Fruit fly (Drosophila melanogaster) whole organism, embryonic: ENCODE results near the gene Vta1.
A peak's percentile ranks its signal among the peaks of the same experiment; 100 is the strongest.

ENCODE experiments used
- Atf6 ChIP-seq: fragments of 200-800 bp; sonication (Bioruptor generic); IDR thresholded peaks from 2 replicates; pipeline ENCODE4 v1.3.6; 2022; ENCODE audit warnings: missing biosample characterization, missing genetic modification characterization
- CG11504 ChIP-seq: fragments of 200-800 bp; sonication (Bioruptor generic); optimal IDR thresholded peaks from 3 replicates; lab custom pipeline; 2019; ENCODE audit warnings: missing biosample characterization, mild to moderate bottlenecking, missing genetic modification characterization, moderate library complexity
- CG12155 ChIP-seq: fragments of 200-800 bp; sonication (Bioruptor generic); optimal IDR thresholded peaks from 3 replicates; lab custom pipeline; 2016; ENCODE audit warnings: missing biosample characterization, missing genetic modification characterization
- CG12391 ChIP-seq: fragments of 200-800 bp; sonication (Bioruptor generic); optimal IDR thresholded peaks from 3 replicates; lab custom pipeline; 2018; ENCODE audit warnings: missing biosample characterization, mild to moderate bottlenecking, missing genetic modification characterization, moderate library complexity
- CG13287 ChIP-seq: fragments of 200-800 bp; sonication (Bioruptor generic); IDR thresholded peaks from 2 replicates; pipeline ENCODE4 v1.3.6; 2022; ENCODE audit warnings: missing biosample characterization, missing genetic modification characterization; ENCODE audit not compliant: partially characterized antibody
- CG14050 ChIP-seq: fragments of 200-800 bp; sonication (Bioruptor generic); IDR thresholded peaks from 3 replicates; pipeline ENCODE4 v1.3.6; 2022; ENCODE audit warnings: missing biosample characterization, missing genetic modification characterization
- CG15269 ChIP-seq: fragments of 200-800 bp; sonication (Bioruptor generic); optimal IDR thresholded peaks from 2 replicates; lab custom pipeline; 2018; ENCODE audit warnings: missing biosample characterization, mild to moderate bottlenecking, missing genetic modification characterization, moderate library complexity
- CG15479 ChIP-seq: fragments of 200-800 bp; sonication (Bioruptor generic); optimal IDR thresholded peaks from 3 replicates; lab custom pipeline; 2019; ENCODE audit warnings: missing biosample characterization, mild to moderate bottlenecking, missing genetic modification characterization, moderate library complexity
- CG18599 ChIP-seq: fragments of 200-800 bp; sonication (Bioruptor generic); optimal IDR thresholded peaks from 3 replicates; lab custom pipeline; 2017; ENCODE audit warnings: missing biosample characterization, missing genetic modification characterization, mild to moderate bottlenecking, moderate library complexity, missing genetic modification reagents
- CG18619 ChIP-seq: fragments of 200-800 bp; sonication (Bioruptor generic); optimal IDR thresholded peaks from 3 replicates; lab custom pipeline; 2017; ENCODE audit warnings: missing biosample characterization, mild to moderate bottlenecking, missing genetic modification characterization
- CG31365 ChIP-seq: fragments of 200-800 bp; sonication (Bioruptor generic); optimal IDR thresholded peaks from 2 replicates; lab custom pipeline; 2018; ENCODE audit warnings: missing biosample characterization, mild to moderate bottlenecking, missing genetic modification characterization
- CG33213 ChIP-seq: fragments of 200-800 bp; sonication (Bioruptor generic); optimal IDR thresholded peaks from 3 replicates; lab custom pipeline; 2016; ENCODE audit warnings: missing biosample characterization, missing genetic modification characterization
- CG3847 ChIP-seq: fragments of 200-800 bp; sonication (Bioruptor generic); IDR thresholded peaks from 2 replicates; pipeline ENCODE4 v1.3.6; 2022; ENCODE audit warnings: missing biosample characterization, missing genetic modification characterization
- CG4820 ChIP-seq: fragments of 200-800 bp; sonication (Bioruptor generic); optimal IDR thresholded peaks from 3 replicates; lab custom pipeline; 2016; ENCODE audit warnings: missing biosample characterization, missing genetic modification characterization
- CG8765 ChIP-seq: fragments of 200-800 bp; sonication (Bioruptor generic); IDR thresholded peaks from 2 replicates; pipeline ENCODE4 v1.3.6; 2022; ENCODE audit warnings: missing biosample characterization, missing genetic modification characterization
- CG9797 ChIP-seq: fragments of 200-800 bp; sonication (Bioruptor generic); optimal IDR thresholded peaks from 3 replicates; lab custom pipeline; 2018; ENCODE audit warnings: missing biosample characterization, mild to moderate bottlenecking, missing genetic modification characterization
- Chrac-16 ChIP-seq: fragments of 200-800 bp; sonication (Bioruptor generic); optimal IDR thresholded peaks from 3 replicates; lab custom pipeline; 2016; ENCODE audit warnings: missing biosample characterization, missing genetic modification characterization
- E2f2 ChIP-seq: fragments of 200-800 bp; sonication (Bioruptor generic); IDR thresholded peaks from 2 replicates; pipeline ENCODE4 v1.3.6; 2022; ENCODE audit warnings: missing biosample characterization, missing genetic modification characterization
- Hey ChIP-seq: fragments of 200-800 bp; sonication (Bioruptor generic); optimal IDR thresholded peaks from 3 replicates; lab custom pipeline; 2018; ENCODE audit warnings: missing biosample characterization, mild to moderate bottlenecking, missing genetic modification characterization
- HmgZ ChIP-seq: fragments of 200-800 bp; sonication (Bioruptor generic); optimal IDR thresholded peaks from 2 replicates; lab custom pipeline; 2018; ENCODE audit warnings: missing biosample characterization, mild to moderate bottlenecking, missing genetic modification characterization
- Hr78 ChIP-seq, 2 experiments: fragments of 200-800 bp in 1 of 2; fragments of >200 bp in 1 of 2; sonication (Bioruptor generic) in 1 of 2; optimal IDR thresholded peaks; 2 replicates each; lab custom pipeline; 2017 to 2019; ENCODE audit warnings: missing biosample characterization in 2 of 2, missing genetic modification characterization in 2 of 2, mild to moderate bottlenecking in 1 of 2, moderate library complexity in 1 of 2
- Meics ChIP-seq: fragments of 200-800 bp; sonication (Bioruptor generic); optimal IDR thresholded peaks from 2 replicates; lab custom pipeline; 2017; ENCODE audit warnings: missing biosample characterization, mild to moderate bottlenecking, missing genetic modification characterization
- Nf-YC ChIP-seq: fragments of 200-800 bp; optimal IDR thresholded peaks from 3 replicates; lab custom pipeline; 2019; ENCODE audit warnings: missing biosample characterization, mild to moderate bottlenecking, missing genetic modification characterization, moderate library complexity
- Sry-β ChIP-seq: fragments of 200-800 bp; sonication (Bioruptor generic); optimal IDR thresholded peaks from 2 replicates; lab custom pipeline; 2018; ENCODE audit warnings: missing biosample characterization, mild to moderate bottlenecking, missing genetic modification characterization, moderate library complexity
- Stat92E ChIP-seq, 3 experiments: fragments of >200 bp in 2 of 3; fragments of 200-800 bp in 1 of 3; sonication (Bioruptor generic) in 1 of 3; optimal IDR thresholded peaks; 2 replicates each; lab custom pipeline; 2017 to 2019; ENCODE audit warnings: missing biosample characterization in 3 of 3, missing genetic modification characterization in 3 of 3, mild to moderate bottlenecking in 1 of 3, moderate library complexity in 1 of 3
- TFAM ChIP-seq: fragments of 200-800 bp; sonication (Bioruptor generic); optimal IDR thresholded peaks from 2 replicates; lab custom pipeline; 2017; ENCODE audit warnings: missing biosample characterization, missing genetic modification characterization, inconsistent platforms
- bcd ChIP-seq: fragments of 200-800 bp; sonication (Bioruptor generic); optimal IDR thresholded peaks from 2 replicates; lab custom pipeline; 2017; ENCODE audit warnings: missing biosample characterization, mild to moderate bottlenecking, missing genetic modification characterization
- chm ChIP-seq: fragments of 200-800 bp; sonication (Bioruptor generic); IDR thresholded peaks from 2 replicates; pipeline ENCODE4 v1.3.6; 2022; ENCODE audit warnings: missing biosample characterization, missing genetic modification characterization
- crp ChIP-seq, 2 experiments: fragments of 200-800 bp; sonication (Bioruptor generic); optimal IDR thresholded peaks; 2 replicates in 1 of 2; 3 replicates in 1 of 2; lab custom pipeline; 2017; ENCODE audit warnings: missing biosample characterization in 2 of 2, missing genetic modification characterization in 2 of 2, mild to moderate bottlenecking in 1 of 2, moderate library complexity in 1 of 2
- fd102C ChIP-seq: fragments of 200-800 bp; sonication (Bioruptor generic); optimal IDR thresholded peaks from 2 replicates; lab custom pipeline; 2018; ENCODE audit warnings: missing biosample characterization, mild to moderate bottlenecking, missing genetic modification characterization, moderate library complexity
- fd96Cb ChIP-seq: fragments of 200-800 bp; sonication (Bioruptor generic); optimal IDR thresholded peaks from 2 replicates; lab custom pipeline; 2018; ENCODE audit warnings: missing biosample characterization, mild to moderate bottlenecking, missing genetic modification characterization, moderate library complexity
- grn ChIP-seq: fragments of 200-800 bp; sonication (Bioruptor generic); optimal IDR thresholded peaks from 3 replicates; lab custom pipeline; 2017; ENCODE audit warnings: missing biosample characterization, missing genetic modification characterization
- hkb ChIP-seq, 2 experiments: fragments of 200-800 bp in 1 of 2; fragments of >200 bp in 1 of 2; sonication (Bioruptor generic) in 1 of 2; IDR thresholded peaks in 1 of 2; optimal IDR thresholded peaks in 1 of 2; 2 replicates each; pipeline versions ENCODE4 v1.3.6 to Lab custom; 2017 to 2022; ENCODE audit warnings: missing biosample characterization in 1 of 2, missing genetic modification characterization in 1 of 2
- jing ChIP-seq: fragments of 200-800 bp; sonication (Bioruptor generic); optimal IDR thresholded peaks from 2 replicates; lab custom pipeline; 2018; ENCODE audit warnings: missing biosample characterization, mild to moderate bottlenecking, missing genetic modification characterization
- klu ChIP-seq: fragments of 200-800 bp; sonication (Bioruptor generic); IDR thresholded peaks from 2 replicates; pipeline ENCODE4 v1.3.6; 2022; ENCODE audit warnings: missing biosample characterization, missing genetic modification characterization
- nerfin-2 ChIP-seq: fragments of 200-800 bp; sonication (Bioruptor generic); IDR thresholded peaks from 2 replicates; pipeline ENCODE4 v1.3.6; 2022; ENCODE audit warnings: missing biosample characterization, missing genetic modification characterization; ENCODE audit not compliant: partially characterized antibody
- nom ChIP-seq: fragments of 200-800 bp; sonication (Bioruptor generic); optimal IDR thresholded peaks from 2 replicates; lab custom pipeline; 2017; ENCODE audit warnings: missing biosample characterization, missing genetic modification characterization, mild to moderate bottlenecking, moderate library complexity, missing genetic modification reagents
- peb ChIP-seq: fragments of 200-800 bp; sonication (Bioruptor generic); IDR thresholded peaks from 2 replicates; pipeline ENCODE4 v1.3.6; 2022; ENCODE audit warnings: missing biosample characterization, missing genetic modification characterization
- phol ChIP-seq: fragments of 200-800 bp; sonication (Bioruptor generic); optimal IDR thresholded peaks from 3 replicates; lab custom pipeline; 2018; ENCODE audit warnings: missing biosample characterization, mild to moderate bottlenecking, missing genetic modification characterization, moderate library complexity
- sc ChIP-seq, 3 experiments: fragments of >200 bp in 2 of 3; fragments of 200-800 bp in 1 of 3; sonication (Bioruptor generic) in 1 of 3; optimal IDR thresholded peaks; 2 replicates in 2 of 3; 3 replicates in 1 of 3; lab custom pipeline; 2017; ENCODE audit warnings: mild to moderate bottlenecking in 1 of 3, missing biosample characterization in 1 of 3, missing genetic modification characterization in 1 of 3, missing genetic modification reagents in 1 of 3
- schlank ChIP-seq: fragments of 200-800 bp; sonication (Bioruptor generic); optimal IDR thresholded peaks from 2 replicates; lab custom pipeline; 2018; ENCODE audit warnings: missing biosample characterization, mild to moderate bottlenecking, missing genetic modification characterization
- slp2 ChIP-seq: fragments of 200-800 bp; sonication (Bioruptor generic); optimal IDR thresholded peaks from 2 replicates; lab custom pipeline; 2016; ENCODE audit warnings: missing biosample characterization, missing genetic modification characterization
- so ChIP-seq: fragments of 200-800 bp; sonication (Bioruptor generic); IDR thresholded peaks from 3 replicates; pipeline ENCODE4 v1.3.6; 2022; ENCODE audit warnings: missing biosample characterization, missing genetic modification characterization
- tna ChIP-seq: fragments of 200-800 bp; sonication (Bioruptor generic); IDR thresholded peaks from 2 replicates; pipeline ENCODE4 v1.3.6; 2022; ENCODE audit warnings: missing biosample characterization, missing genetic modification characterization; ENCODE audit not compliant: partially characterized antibody
- trh ChIP-seq: fragments of 200-800 bp; sonication (Bioruptor generic); optimal IDR thresholded peaks from 2 replicates; lab custom pipeline; 2016; ENCODE audit warnings: missing biosample characterization, missing genetic modification characterization
- vvl ChIP-seq: fragments of 200-800 bp; sonication (Bioruptor generic); IDR thresholded peaks from 2 replicates; pipeline ENCODE4 v1.3.6; 2022; ENCODE audit warnings: missing biosample characterization, missing genetic modification characterization
- z ChIP-seq: fragments of 200-800 bp; sonication (Bioruptor generic); IDR thresholded peaks from 3 replicates; pipeline ENCODE4 v1.3.6; 2022; ENCODE audit warnings: missing biosample characterization, missing genetic modification characterization

Vta1 gene

dm6 chr3L:1644920-1645567 lies 7.7 kb downstream of the Vta1 start, which contains the start of the genes alphaCOP and CG13919 (continued):
- peak; percentile 94 for TF ChIP-seq CG8765 (GFP tag; lab: Robert Waterston, UW)
- peak; percentile 96 for TF ChIP-seq CG12155 (GFP tag; lab: Kevin White, UChicago)
- TF ChIP-seq CG15479 (GFP tag; lab: Kevin White, UChicago), result peak; percentile 52
- TF ChIP-seq HmgZ (tag; lab: Kevin White, UChicago), result peak; percentile 98
- TF ChIP-seq CG3847 (GFP tag; lab: Robert Waterston, UW), result peak; percentile 98
- TF ChIP-seq phol (tag; lab: Kevin White, UChicago), result peak; percentile 93
- peak; percentile 54; the same call in 1 of the 2 replicates for TF ChIP-seq CG13287 (GFP tag; lab: Robert Waterston, UW)
- TF ChIP-seq crp (GFP tag; optimal IDR thresholded peaks at IDR 0.05; lab: Kevin White, UChicago), result peak in 1 of 2 experiments; percentile 77
- peak; percentile 97 for TF ChIP-seq CG15269
- no peak for TF ChIP-seq z (GFP tag; lab: Robert Waterston, UW)
- peak; percentile 80 for TF ChIP-seq fd102C (GFP tag; lab: Kevin White, UChicago)
- peak; percentile 74 for TF ChIP-seq Hey (tag; lab: Kevin White, UChicago)
- peak; percentile 98 for TF ChIP-seq Chrac-16 (GFP tag; lab: Kevin White, UChicago)
- peak; percentile 89 for TF ChIP-seq klu (GFP tag; lab: Robert Waterston, UW)
- TF ChIP-seq sc (optimal IDR thresholded peaks at IDR 0.05; lab: Kevin White, UChicago), result no peak
- peak; percentile 95 for TF ChIP-seq sc (GFP tag; optimal IDR thresholded peaks at IDR 0.05; lab: Kevin White, UChicago)
- TF ChIP-seq CG9797 (GFP tag; lab: Kevin White, UChicago), result peak; percentile 32
- peak; percentile 87 for TF ChIP-seq slp2 (GFP tag; lab: Kevin White, UChicago)
- no peak for TF ChIP-seq tna (GFP tag; lab: Robert Waterston, UW)
- peak; percentile 65 for TF ChIP-seq CG31365 (tag; lab: Kevin White, UChicago)
- TF ChIP-seq Meics, result peak; percentile 94
- peak; percentile 91 for TF ChIP-seq fd96Cb (tag; lab: Kevin White, UChicago)
- peak; percentile 92 for TF ChIP-seq CG11504 (tag; lab: Kevin White, UChicago)
- peak; percentile 97 for TF ChIP-seq vvl
- TF ChIP-seq Nf-YC, result peak; percentile 85
- TF ChIP-seq schlank, result peak; percentile 88
- no peak for TF ChIP-seq nerfin-2 (GFP tag; lab: Robert Waterston, UW)
- TF ChIP-seq CG18619 (GFP tag; lab: Kevin White, UChicago), result peak; percentile 94
- peak in 1 of 3 experiments; percentile 98 for TF ChIP-seq Stat92E (GFP tag; optimal IDR thresholded peaks at IDR 0.05; lab: Kevin White, UChicago)
- TF ChIP-seq hkb (optimal IDR thresholded peaks at IDR 0.05; lab: Kevin White, UChicago), result no peak
- peak; percentile 94 for TF ChIP-seq hkb (GFP tag; IDR thresholded peaks at IDR 0.05; lab: Robert Waterston, UW)
- TF ChIP-seq Hr78 (GFP tag; optimal IDR thresholded peaks at IDR 0.05; lab: Kevin White, UChicago), result peak in 1 of 2 experiments; percentile 93
- TF ChIP-seq peb (GFP tag; lab: Robert Waterston, UW), result peak; percentile 87
- peak; percentile 97 for TF ChIP-seq CG14050 (GFP tag; lab: Robert Waterston, UW)
- peak; percentile 75 for TF ChIP-seq TFAM
- peak; percentile 60 for TF ChIP-seq Sry-β (GFP tag; lab: Kevin White, UChicago)
- TF ChIP-seq grn (GFP tag; lab: Kevin White, UChicago), result peak; percentile 85
- TF ChIP-seq so (GFP tag; lab: Robert Waterston, UW), result peak; percentile 97
- TF ChIP-seq chm (GFP tag; lab: Robert Waterston, UW), result peak; percentile 98
- TF ChIP-seq E2f2 (GFP tag; lab: Robert Waterston, UW), result peak; percentile 86
- peak; percentile 90 for TF ChIP-seq jing
- peak; percentile 92 for TF ChIP-seq nom (GFP tag; lab: Kevin White, UChicago)
- TF ChIP-seq CG12391, result peak; percentile 98
- peak; percentile 96 for TF ChIP-seq bcd
- peak; percentile 88 for TF ChIP-seq CG4820 (GFP tag; lab: Kevin White, UChicago)
- TF ChIP-seq trh (GFP tag; lab: Kevin White, UChicago), result peak; percentile 95
- peak; percentile 80 for TF ChIP-seq CG33213 (GFP tag; lab: Kevin White, UChicago)
- TF ChIP-seq CG18599 (GFP tag; lab: Kevin White, UChicago), result peak; percentile 93
- TF ChIP-seq Atf6 (GFP tag; lab: Robert Waterston, UW), result peak; percentile 98
